Worm (Caenorhabditis elegans) whole organism, L4/young adult: Measurements from ENCODE around the gene ZK287.1.

Experiments used
- W03F9.2 ChIP-seq: fragments of 150-350 bp; optimal IDR thresholded peaks from 2 replicates; lab custom pipeline; 2014; ENCODE audit warnings: missing biosample characterization, missing genetic modification characterization
- dao-5 ChIP-seq: sonication (generic microtip); optimal IDR thresholded peaks from 2 replicates; lab custom pipeline; 2016; ENCODE audit warnings: missing genotype, missing genetic modification characterization, moderate library complexity, missing compliant biosample characterization
- him-1 ChIP-seq: sonication (generic microtip); optimal IDR thresholded peaks from 2 replicates; lab custom pipeline; 2016; ENCODE audit warnings: missing genotype, missing genetic modification reagents, missing genetic modification characterization, missing compliant biosample characterization

ZK287.1 gene

DNA sequence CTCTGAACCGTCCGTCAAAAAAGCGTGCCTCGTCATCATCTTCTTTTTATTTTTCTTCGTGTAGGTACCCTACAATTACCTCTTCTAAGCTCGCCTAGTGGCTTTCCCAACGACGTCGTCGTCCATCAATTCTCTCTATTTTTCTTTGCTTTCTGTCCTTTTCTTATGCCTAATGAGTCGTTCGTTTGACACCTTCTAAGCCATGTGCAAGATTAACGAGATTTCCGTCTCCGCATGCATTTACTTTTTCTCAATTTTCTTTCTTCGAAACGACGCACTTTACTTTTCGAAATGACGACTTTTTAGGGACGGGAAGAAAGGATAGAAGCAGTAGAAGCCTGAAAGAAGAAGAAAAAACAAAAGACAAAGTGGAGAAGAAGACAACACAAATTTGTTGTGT, at the start of gene ZK287.1:
ZK287.1 (plus strand) TSS at position 301 of the 400 bp plus-strand sequence.
- TF ChIP-seq W03F9.2 (tag; lab: Kevin White, UChicago) (no peak), dao-5 (no peak), him-1 (tag; lab: Kevin White, UChicago) (no peak)

DNA sequence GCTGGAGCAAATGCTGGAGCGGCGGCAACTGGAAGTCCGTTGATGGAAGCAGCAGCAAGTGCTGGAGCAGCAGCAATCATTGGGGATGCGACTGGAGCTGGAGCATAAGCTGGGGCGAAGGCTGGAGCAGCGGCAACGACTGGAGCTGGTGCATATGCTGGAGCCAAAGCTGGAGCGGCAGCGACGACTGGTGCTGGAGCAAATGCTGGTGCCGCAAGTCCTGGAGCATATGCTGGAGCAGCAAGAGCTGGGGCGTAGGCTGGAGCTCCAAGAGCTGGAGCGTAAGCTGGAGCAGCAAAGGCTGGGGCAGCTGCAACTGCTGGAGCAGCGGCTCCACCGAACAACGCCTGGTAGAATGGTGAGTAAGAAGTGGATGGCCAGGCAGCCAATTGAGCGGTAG, 48.1 kb upstream of the ZK287.1 start:
- TF ChIP-seq dao-5 (no peak), him-1 (tag; lab: Kevin White, UChicago) (no peak), W03F9.2 (tag; lab: Kevin White, UChicago) (no peak)

DNA sequence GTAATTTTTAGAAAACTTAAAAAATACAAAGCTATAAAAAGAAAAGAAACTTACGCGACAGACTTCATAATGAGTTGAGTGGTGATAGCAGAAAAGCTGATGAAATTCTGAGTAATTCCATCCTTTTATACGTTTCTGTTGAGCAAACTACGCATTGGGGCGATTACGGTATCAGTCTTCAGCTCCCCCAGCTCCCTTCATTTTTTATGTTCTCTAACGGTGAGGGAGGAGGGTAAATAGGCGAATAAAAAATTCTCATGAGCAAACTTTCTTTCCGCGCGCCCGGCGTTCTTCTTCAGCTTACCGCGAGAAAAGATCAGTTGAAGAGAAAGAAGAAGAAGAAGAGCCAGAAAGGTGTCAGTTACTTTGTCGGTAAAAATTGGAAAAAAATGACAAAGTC, 47.6 kb upstream of the ZK287.1 start, which contains the start of gene idpc-7:
idpc-7 (minus strand) TSS at position 101 of the 400 bp plus-strand sequence.
- TF ChIP-seq W03F9.2 (tag; lab: Kevin White, UChicago) (no peak), him-1 (tag; lab: Kevin White, UChicago) (no peak), dao-5 (no peak)

DNA sequence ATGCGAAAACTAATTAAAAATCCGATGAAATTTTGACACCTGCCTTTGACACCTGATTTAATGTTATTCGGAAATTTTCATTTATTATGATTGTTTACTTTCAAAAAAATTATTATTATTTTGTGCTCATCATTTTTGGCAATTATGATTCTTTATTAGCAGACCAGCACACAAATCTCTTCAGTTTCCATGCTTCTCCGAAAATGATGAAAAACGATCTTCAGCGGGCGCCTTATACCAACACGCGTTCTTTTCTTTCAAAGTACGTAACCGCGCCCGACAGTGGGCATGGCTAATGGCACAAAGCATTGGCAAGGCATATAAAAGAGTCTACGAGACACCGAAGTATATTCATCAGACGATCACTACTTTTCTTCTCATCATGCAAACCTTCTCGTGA, 46.6 kb upstream of the ZK287.1 start, which contains the start of gene idpc-6:
idpc-6 (plus strand) TSS at position 301 of the 400 bp plus-strand sequence.
- TF ChIP-seq dao-5 (no peak), him-1 (tag; lab: Kevin White, UChicago) (no peak), W03F9.2 (tag; lab: Kevin White, UChicago) (no peak)

DNA sequence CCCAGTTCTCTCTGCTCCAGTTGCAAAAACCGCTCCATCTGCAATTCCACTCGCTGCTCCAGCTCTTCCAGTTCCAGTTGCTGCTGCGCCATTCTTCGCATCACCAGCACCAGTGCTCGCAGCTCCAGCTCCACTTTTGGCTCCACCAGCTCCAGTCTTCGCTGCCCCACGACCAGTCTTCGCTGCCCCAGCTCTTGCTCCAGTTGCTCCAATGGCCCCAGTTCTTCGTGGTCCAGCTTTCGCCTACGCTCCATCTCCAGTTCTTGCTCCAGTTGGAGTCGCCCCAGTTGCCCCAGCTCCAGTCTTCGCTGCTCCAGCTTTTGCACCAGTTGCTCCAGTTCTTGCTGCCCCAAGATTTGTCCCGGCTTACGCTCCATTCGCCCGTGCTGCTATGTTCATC, 46.1 kb upstream of the ZK287.1 start:
- no peak for TF ChIP-seq dao-5
- no peak for TF ChIP-seq him-1 (tag; lab: Kevin White, UChicago)
- no peak for TF ChIP-seq W03F9.2 (tag; lab: Kevin White, UChicago)

DNA sequence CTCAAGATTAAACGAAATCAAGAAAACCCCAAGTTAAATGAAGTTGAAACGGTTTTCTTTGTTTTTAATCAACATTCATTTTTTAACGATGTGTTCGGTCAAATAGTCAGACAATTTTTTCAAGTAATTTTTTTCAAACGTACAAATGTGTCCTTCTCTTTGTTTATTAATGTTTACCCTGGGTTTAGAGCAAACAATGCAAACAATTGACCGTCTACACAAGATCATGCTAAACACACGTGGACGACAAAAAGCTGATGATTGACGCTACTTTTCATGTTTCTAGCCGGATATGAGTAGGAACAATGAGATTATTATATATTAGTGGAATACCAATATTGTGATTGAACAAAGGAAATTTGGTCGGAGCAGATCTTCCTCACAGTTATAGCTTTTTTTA, 45.1 kb upstream of the ZK287.1 start:
- no peak for TF ChIP-seq dao-5
- TF ChIP-seq him-1 (tag; lab: Kevin White, UChicago): no peak

DNA sequence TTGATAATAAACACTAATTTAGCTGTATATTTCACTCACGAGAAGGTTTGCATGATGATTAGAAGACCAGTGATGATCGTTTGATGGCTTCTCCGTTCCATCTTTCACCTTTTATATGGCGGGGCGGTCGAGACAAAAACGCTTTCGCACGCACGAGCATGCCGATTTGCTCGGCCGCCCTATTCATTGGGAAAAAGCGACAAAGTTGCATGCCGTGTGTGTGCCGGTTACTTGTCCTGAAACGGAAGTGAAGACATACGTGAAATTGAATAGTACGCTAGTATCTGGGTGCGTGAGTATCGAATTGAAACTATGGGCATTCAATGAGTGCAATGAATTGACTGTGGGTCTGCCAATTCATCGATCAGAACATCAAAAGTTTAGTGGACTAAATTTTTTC, 43.7 kb upstream of the ZK287.1 start, which contains the start of gene idpc-5:
idpc-5 (minus strand) TSS at position 101 of the 400 bp plus-strand sequence.
- TF ChIP-seq W03F9.2 (tag; lab: Kevin White, UChicago): no peak
- TF ChIP-seq him-1 (tag; lab: Kevin White, UChicago): no peak
- no peak for TF ChIP-seq dao-5

- TF ChIP-seq dao-5: no peak
Observed at ce11 chrV:9625122-9625521, 41.4 kb upstream of the ZK287.1 start, which contains the start of gene idpc-4. Gene idpc-4 (plus strand): TSS chrV:9625422.

ce11 chrV:9625604-9626446, 40.7 kb upstream of the ZK287.1 start, which contains the start of gene T06E4.7:
Gene T06E4.7 (plus strand): TSS chrV:9626396.
- TF ChIP-seq dao-5 (no peak), W03F9.2 (tag; lab: Kevin White, UChicago) (no peak), him-1 (tag; lab: Kevin White, UChicago) (no peak)

DNA sequence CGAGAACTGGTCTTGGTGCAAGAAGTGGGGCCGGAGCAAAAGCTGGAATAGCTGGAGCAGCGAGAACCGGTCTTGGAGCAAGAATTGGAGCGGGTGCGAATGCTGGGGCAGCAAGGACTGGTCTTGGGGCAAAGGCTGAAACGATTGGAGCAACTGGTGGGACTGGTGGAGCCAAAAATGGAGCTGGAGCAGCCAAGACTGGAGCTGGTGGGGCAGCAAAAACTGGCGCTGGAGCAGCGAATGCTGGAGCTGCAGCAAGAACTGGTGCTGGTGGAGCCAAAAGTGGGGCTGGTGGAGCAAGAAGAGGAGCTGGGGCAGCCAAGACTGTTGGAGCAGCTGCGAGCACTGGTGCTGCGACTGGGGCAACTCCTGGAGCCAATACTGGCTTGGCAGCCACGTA, 37.9 kb upstream of the ZK287.1 start:
- TF ChIP-seq him-1 (tag; lab: Kevin White, UChicago): no peak
- TF ChIP-seq dao-5: no peak
- no peak for TF ChIP-seq W03F9.2 (tag; lab: Kevin White, UChicago)

ce11 chrV:9629114-9629513, 37.4 kb upstream of the ZK287.1 start, which contains the start of gene idpc-3:
Gene idpc-3 (minus strand): TSS chrV:9629214.
- TF ChIP-seq W03F9.2 (tag; lab: Kevin White, UChicago) (no peak), dao-5 (no peak), him-1 (tag; lab: Kevin White, UChicago) (no peak)

DNA sequence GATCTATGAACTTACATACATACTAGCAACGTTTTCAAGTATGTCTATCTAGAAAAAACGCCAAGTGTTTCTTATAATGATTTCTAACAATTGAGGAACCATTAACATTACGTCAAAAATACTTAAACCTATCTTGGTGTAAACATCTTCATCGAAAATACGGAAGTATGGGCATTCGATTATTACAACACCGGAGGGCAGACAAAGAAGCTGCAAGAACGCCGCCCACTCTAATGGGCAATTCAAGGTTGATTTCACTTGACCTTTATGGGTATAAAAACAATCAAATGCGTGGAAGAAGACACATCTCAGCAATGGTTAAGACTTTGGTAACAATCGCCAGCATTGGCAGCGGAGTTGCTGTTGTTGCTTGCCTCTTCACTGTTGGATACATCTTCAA, 36.9 kb upstream of the ZK287.1 start, which contains the start of gene col-146:
col-146 (plus strand) TSS at position 301 of the 400 bp plus-strand sequence.
- TF ChIP-seq dao-5 (no peak), W03F9.2 (tag; lab: Kevin White, UChicago) (no peak), him-1 (tag; lab: Kevin White, UChicago) (no peak)

DNA sequence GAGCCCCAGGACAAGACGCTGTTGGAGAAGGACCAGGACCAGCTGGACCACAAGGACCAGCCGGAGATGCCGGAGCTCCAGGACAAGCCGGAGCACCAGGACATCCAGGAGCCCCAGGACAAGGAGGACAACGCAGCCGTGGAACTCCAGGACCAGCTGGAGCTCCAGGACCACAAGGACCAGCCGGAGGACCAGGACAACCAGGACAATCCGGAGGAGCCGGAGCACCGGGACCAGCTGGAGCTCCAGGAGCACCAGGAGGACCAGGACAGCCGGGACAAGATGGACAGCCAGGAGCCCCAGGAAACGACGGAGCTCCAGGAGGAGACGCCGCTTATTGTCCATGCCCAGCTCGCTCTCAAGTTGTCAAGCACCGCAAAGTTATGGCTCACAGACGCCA, 36.0 kb upstream of the ZK287.1 start:
- TF ChIP-seq him-1 (tag; lab: Kevin White, UChicago): no peak
- TF ChIP-seq dao-5: no peak
- no peak for TF ChIP-seq W03F9.2 (tag; lab: Kevin White, UChicago)

DNA sequence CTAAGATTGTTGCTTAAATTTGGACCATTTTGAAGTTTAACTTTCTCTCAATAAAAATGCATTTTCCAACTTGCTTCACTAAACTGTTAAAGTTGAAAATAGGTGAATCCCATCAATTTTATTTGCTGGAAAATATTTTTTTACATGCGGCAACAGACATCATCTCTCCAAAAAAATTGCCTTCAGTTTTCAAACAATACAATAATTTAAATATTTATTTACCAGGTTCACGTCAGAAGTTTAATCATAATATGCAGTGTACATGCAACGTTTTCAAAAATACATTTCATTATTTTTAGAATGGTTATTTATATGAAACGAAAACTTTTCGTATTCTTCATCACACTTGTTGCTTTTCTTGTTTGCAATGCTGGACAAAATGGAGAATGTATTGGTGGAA, 35.5 kb upstream of the ZK287.1 start, which contains the start of gene T06E4.5:
T06E4.5 (plus strand) TSS at position 301 of the 400 bp plus-strand sequence.
- TF ChIP-seq him-1 (tag; lab: Kevin White, UChicago): no peak
